Fruit fly (Drosophila melanogaster) whole organism, embryonic: ENCODE data around the gene CG43063.

Experiments used
- Atf-2 ChIP-seq: fragments of 200-800 bp; sonication (Bioruptor generic); optimal IDR thresholded peaks from 2 replicates; lab custom pipeline; 2016; ENCODE audit warnings: missing biosample characterization, missing genetic modification characterization
- CG10321 ChIP-seq: fragments of 200-800 bp; sonication (Bioruptor generic); IDR thresholded peaks from 2 replicates; pipeline ENCODE4 v1.3.6; 2022; ENCODE audit warnings: missing biosample characterization, missing genetic modification characterization
- CG12299 ChIP-seq: fragments of 200-800 bp; sonication (Bioruptor generic); optimal IDR thresholded peaks from 2 replicates; lab custom pipeline; 2018; ENCODE audit warnings: missing biosample characterization, mild to moderate bottlenecking, missing genetic modification characterization
- CG13894 ChIP-seq: fragments of 200-800 bp; sonication (Bioruptor generic); optimal IDR thresholded peaks from 3 replicates; lab custom pipeline; 2018; ENCODE audit warnings: missing biosample characterization, mild to moderate bottlenecking, missing genetic modification characterization, moderate library complexity
- CG15073 ChIP-seq: fragments of 200-800 bp; sonication (Bioruptor generic); optimal IDR thresholded peaks from 2 replicates; lab custom pipeline; 2016; ENCODE audit warnings: missing biosample characterization, missing genetic modification characterization
- CG17385 ChIP-seq: fragments of 200-800 bp; sonication (Bioruptor generic); optimal IDR thresholded peaks from 3 replicates; lab custom pipeline; 2018; ENCODE audit warnings: missing biosample characterization, mild to moderate bottlenecking, missing genetic modification characterization
- CG18599 ChIP-seq: fragments of 200-800 bp; sonication (Bioruptor generic); optimal IDR thresholded peaks from 3 replicates; lab custom pipeline; 2017; ENCODE audit warnings: missing biosample characterization, missing genetic modification characterization, mild to moderate bottlenecking, moderate library complexity, missing genetic modification reagents
- CG18619 ChIP-seq: fragments of 200-800 bp; sonication (Bioruptor generic); optimal IDR thresholded peaks from 3 replicates; lab custom pipeline; 2017; ENCODE audit warnings: missing biosample characterization, mild to moderate bottlenecking, missing genetic modification characterization
- CG31224 ChIP-seq: fragments of 200-800 bp; sonication (Bioruptor generic); IDR thresholded peaks from 2 replicates; pipeline ENCODE4 v1.3.6; 2022; ENCODE audit warnings: missing biosample characterization, missing genetic modification characterization
- CG6765 ChIP-seq: fragments of 200-800 bp; sonication (Bioruptor generic); optimal IDR thresholded peaks from 3 replicates; lab custom pipeline; 2017; ENCODE audit warnings: missing biosample characterization, mild to moderate bottlenecking, missing genetic modification characterization
- CG8089 ChIP-seq: fragments of 200-800 bp; sonication (Bioruptor generic); optimal IDR thresholded peaks from 3 replicates; lab custom pipeline; 2016; ENCODE audit warnings: missing biosample characterization, missing genetic modification characterization
- CG8290 ChIP-seq, 3 experiments: fragments of 200-800 bp; sonication (Bioruptor generic); optimal IDR thresholded peaks; 2 replicates each; lab custom pipeline; 2016 to 2019; ENCODE audit warnings: missing biosample characterization in 3 of 3, missing genetic modification characterization in 3 of 3, mild to moderate bottlenecking in 2 of 3, moderate library complexity in 1 of 3
- Chrac-16 ChIP-seq: fragments of 200-800 bp; sonication (Bioruptor generic); optimal IDR thresholded peaks from 3 replicates; lab custom pipeline; 2016; ENCODE audit warnings: missing biosample characterization, missing genetic modification characterization
- Dip2 ChIP-seq: fragments of 200-800 bp; sonication (Bioruptor generic); IDR thresholded peaks from 2 replicates; pipeline ENCODE4 v1.3.6; 2022; ENCODE audit warnings: missing biosample characterization, missing genetic modification characterization
- Doc2 ChIP-seq: fragments of 200-800 bp; sonication (Bioruptor generic); IDR thresholded peaks from 2 replicates; pipeline ENCODE4 v1.3.6; 2022; ENCODE audit warnings: missing biosample characterization, missing genetic modification characterization
- Ets65A ChIP-seq: fragments of 200-800 bp; sonication (Bioruptor generic); peaks from one replicate; lab custom pipeline; 2016; ENCODE audit warnings: missing biosample characterization, missing genetic modification characterization
- Gug ChIP-seq: fragments of 200-800 bp; sonication (Bioruptor generic); IDR thresholded peaks from 4 replicates; pipeline ENCODE4 v1.3.6; 2022; ENCODE audit warnings: missing biosample characterization, missing genetic modification characterization
- Hr39 ChIP-seq: fragments of >200 bp; optimal IDR thresholded peaks from 2 replicates; lab custom pipeline; 2017
- Med ChIP-seq: fragments of 200-800 bp; sonication (Bioruptor generic); peaks from one replicate; lab custom pipeline; 2016; ENCODE audit warnings: missing biosample characterization, missing genetic modification characterization, mild to moderate bottlenecking, inconsistent platforms, moderate library complexity
- Trl ChIP-seq, 3 experiments: fragments of >200 bp in 2 of 3; fragments of 200-800 bp in 1 of 3; sonication (Bioruptor generic) in 1 of 3; optimal IDR thresholded peaks; 2 replicates in 1 of 3; 3 replicates in 2 of 3; lab custom pipeline; 2016 to 2017; ENCODE audit warnings: missing biosample characterization in 1 of 3, missing genetic modification characterization in 1 of 3
- chinmo ChIP-seq: fragments of 200-800 bp; sonication (Bioruptor generic); IDR thresholded peaks from 4 replicates; pipeline ENCODE4 v1.3.6; 2022; ENCODE audit warnings: missing biosample characterization, missing genetic modification characterization; ENCODE audit not compliant: partially characterized antibody
- croc ChIP-seq: fragments of 200-800 bp; sonication (Bioruptor generic); conservative IDR thresholded peaks from 3 replicates; pipeline ENCODE4 v1.3.6; 2022; ENCODE audit warnings: missing biosample characterization, missing genetic modification characterization
- ems ChIP-seq: fragments of 200-800 bp; sonication (Bioruptor generic); optimal IDR thresholded peaks from 3 replicates; lab custom pipeline; 2016; ENCODE audit warnings: missing biosample characterization, missing genetic modification characterization
- esg ChIP-seq: fragments of 200-800 bp; sonication (Bioruptor generic); conservative IDR thresholded peaks from 2 replicates; pipeline ENCODE4 v1.3.6; 2022; ENCODE audit warnings: missing biosample characterization, missing genetic modification characterization
- exex ChIP-seq: fragments of 200-800 bp; sonication (Bioruptor generic); optimal IDR thresholded peaks from 4 replicates; lab custom pipeline; 2018; ENCODE audit warnings: missing biosample characterization, mild to moderate bottlenecking, missing genetic modification characterization, moderate library complexity
- ftz-f1 ChIP-seq: fragments of 200-800 bp; sonication (Bioruptor generic); optimal IDR thresholded peaks from 2 replicates; lab custom pipeline; 2016; ENCODE audit warnings: missing biosample characterization, missing genetic modification characterization
- gfzf ChIP-seq: fragments of 200-800 bp; sonication (Bioruptor generic); optimal IDR thresholded peaks from 2 replicates; lab custom pipeline; 2016; ENCODE audit warnings: missing biosample characterization, mild to moderate bottlenecking, missing genetic modification characterization, moderate library complexity
- gro ChIP-seq: fragments of 200-800 bp; sonication (Bioruptor generic); optimal IDR thresholded peaks from 2 replicates; lab custom pipeline; 2016; ENCODE audit warnings: missing biosample characterization, missing genetic modification characterization
- hb ChIP-seq: fragments of 200-800 bp; sonication (Bioruptor generic); IDR thresholded peaks from 3 replicates; pipeline ENCODE4 v1.3.6; 2022; ENCODE audit warnings: missing biosample characterization, missing genetic modification characterization; ENCODE audit not compliant: partially characterized antibody
- jumu ChIP-seq: fragments of 200-800 bp; sonication (Bioruptor generic); optimal IDR thresholded peaks from 3 replicates; lab custom pipeline; 2016; ENCODE audit warnings: missing biosample characterization, missing genetic modification characterization
- ranshi ChIP-seq: fragments of 200-800 bp; sonication (Bioruptor generic); IDR thresholded peaks from 2 replicates; pipeline ENCODE4 v1.3.6; 2022; ENCODE audit warnings: missing biosample characterization, missing genetic modification characterization
- row ChIP-seq: fragments of 200-800 bp; sonication (Bioruptor generic); IDR thresholded peaks from 3 replicates; pipeline ENCODE4 v1.3.6; 2022; ENCODE audit warnings: missing biosample characterization, missing genetic modification characterization
- shn ChIP-seq: fragments of 200-800 bp; sonication (Bioruptor generic); optimal IDR thresholded peaks from 3 replicates; lab custom pipeline; 2016; ENCODE audit warnings: missing biosample characterization, missing genetic modification characterization
- sim ChIP-seq: fragments of 200-800 bp; sonication (Bioruptor generic); IDR thresholded peaks from 2 replicates; pipeline ENCODE4 v1.3.6; 2022; ENCODE audit warnings: missing biosample characterization, missing genetic modification characterization
- tin ChIP-seq: fragments of 200-800 bp; sonication (Bioruptor generic); optimal IDR thresholded peaks from 3 replicates; lab custom pipeline; 2016; ENCODE audit warnings: missing biosample characterization, missing genetic modification characterization

The CG43063 gene

dm6 chr3R:13039037-13039583 is 46.9 kb upstream of the CG43063 start (continued):
- TF ChIP-seq gfzf (GFP tag; lab: Kevin White, UChicago): no peak
- TF ChIP-seq CG18619 (GFP tag; lab: Kevin White, UChicago): no peak
- TF ChIP-seq row (GFP tag; lab: Robert Waterston, UW): peak; percentile 63; the same call in 2 of the 3 replicates

dm6 chr3R:13041750-13042149 is 44.3 kb upstream of the CG43063 start, which contains the start of gene CG11670:
Gene CG11670 (plus strand): TSS chr3R:13042050.
- TF ChIP-seq Dip2 (GFP tag; lab: Robert Waterston, UW): no peak
- TF ChIP-seq Gug (GFP tag; lab: Robert Waterston, UW): no peak
- no peak for TF ChIP-seq croc (GFP tag; lab: Robert Waterston, UW)
- TF ChIP-seq Atf-2 (GFP tag; lab: Kevin White, UChicago): no peak
- TF ChIP-seq shn (GFP tag; lab: Kevin White, UChicago): no peak
- no peak for TF ChIP-seq ranshi
- TF ChIP-seq CG15073 (GFP tag; lab: Kevin White, UChicago): peak; percentile 14
- no peak for TF ChIP-seq tin
- TF ChIP-seq CG18599 (GFP tag; lab: Kevin White, UChicago): no peak

- TF ChIP-seq Ets65A (GFP tag; lab: Kevin White, UChicago) (peak; percentile 54), CG8089 (no peak), CG31224 (GFP tag; lab: Robert Waterston, UW) (no peak), CG17385 (GFP tag; lab: Kevin White, UChicago) (no peak), Hr39 (peak; percentile 36), sim (GFP tag; lab: Robert Waterston, UW) (0 out of 2 replicates have a peak, but pooled peaks have one; percentile 5), ems (GFP tag; lab: Kevin White, UChicago) (no peak), exex (tag; lab: Kevin White, UChicago) (peak; percentile 34), Trl (optimal IDR thresholded peaks at IDR 0.05; lab: Kevin White, UChicago) (peak in 1 of 2 experiments; percentile 38), Trl (GFP tag; optimal IDR thresholded peaks at IDR 0.05; lab: Kevin White, UChicago) (no peak), hb (GFP tag; lab: Robert Waterston, UW) (0 out of 3 replicates have a peak, but pooled peaks have one; percentile 8), Med (GFP tag; lab: Kevin White, UChicago) (peak; percentile 66), chinmo (GFP tag; lab: Robert Waterston, UW) (0 out of 4 replicates have a peak, but pooled peaks have one; percentile 61)
- TF ChIP-seq, all 482 proteins: peak for 8
These were observed 43.6 kb upstream of the CG43063 start, which contains the start of gene snk for dm6 chr3R:13042258-13043032. Gene snk (minus strand): TSS chr3R:13042770.

dm6 chr3R:13043857-13044256 is 42.2 kb upstream of the CG43063 start, which contains the start of gene CG45122:
Gene CG45122 (plus strand): TSS chr3R:13044157.
- TF ChIP-seq Doc2 (GFP tag; lab: Robert Waterston, UW): no peak
- no peak for TF ChIP-seq Chrac-16
- TF ChIP-seq CG12299: no peak
- TF ChIP-seq gro (GFP tag; lab: Kevin White, UChicago): no peak
- TF ChIP-seq CG13894 (tag; lab: Kevin White, UChicago): no peak
- no peak for TF ChIP-seq esg
- no peak for TF ChIP-seq CG8290 (GFP tag; optimal IDR thresholded peaks at IDR 0.05; lab: Kevin White, UChicago)
- TF ChIP-seq CG8290 (tag; optimal IDR thresholded peaks at IDR 0.05; lab: Kevin White, UChicago): no peak
- no peak for TF ChIP-seq ftz-f1
- TF ChIP-seq jumu (GFP tag; lab: Kevin White, UChicago): no peak
- TF ChIP-seq CG10321 (GFP tag; lab: Robert Waterston, UW): no peak
- TF ChIP-seq CG6765 (GFP tag; lab: Kevin White, UChicago): no peak
